Worm (Caenorhabditis elegans): Measurements from ENCODE around the gene Y61A9LA.4.

- no peak for TF ChIP-seq pros-1 (tag; optimal IDR thresholded peaks at IDR 0.05)
- TF ChIP-seq pha-4 (tag; optimal IDR thresholded peaks at IDR 0.05): no peak
- TF ChIP-seq nfya-1 (tag; optimal IDR thresholded peaks at IDR 0.05): no peak
- TF ChIP-seq mec-3 (tag; optimal IDR thresholded peaks at IDR 0.05; ENCODE audit: borderline replicate concordance): no peak
- TF ChIP-seq dmd-4 (tag; optimal IDR thresholded peaks at IDR 0.05; ENCODE audit: borderline replicate concordance): no peak
- no peak for TF ChIP-seq sox-4 (tag; optimal IDR thresholded peaks at IDR 0.05)
These were observed 30.2 kb downstream of the Y61A9LA.4 start for ce11 chrV:4590791-4591190.

Data from whole organism, late embryonic.